Worm (Caenorhabditis elegans): ENCODE data around the gene Y39A3CL.4.

Gene Y39A3CL.4

ce11 chrIII:1818001-1818655, 40.3 kb upstream of the Y39A3CL.4 start, which contains the start of gene clp-4:
clp-4 (minus strand) TSS chrIII:1818323.
- TF ChIP-seq unc-62 (GFP tag; optimal IDR thresholded peaks at IDR 0.05) (no peak), elt-1 (tag; optimal IDR thresholded peaks at IDR 0.05; ENCODE audit: borderline replicate concordance, insufficient read depth) (peak; percentile 85), nhr-28 (tag; optimal IDR thresholded peaks at IDR 0.05) (no peak), unc-120 (tag; optimal IDR thresholded peaks at IDR 0.05; ENCODE audit: poor library complexity, severe bottlenecking) (no peak), blmp-1 (tag; optimal IDR thresholded peaks at IDR 0.05) (no peak), sem-2 (GFP tag; optimal IDR thresholded peaks at IDR 0.05) (no peak), lsy-2 (tag; optimal IDR thresholded peaks at IDR 0.05) (peak; percentile 19)

- TF ChIP-seq hlh-1 (tag; optimal IDR thresholded peaks at IDR 0.05), result no peak
- TF ChIP-seq tbx-8 (GFP tag; optimal IDR thresholded peaks at IDR 0.05), result no peak
- TF ChIP-seq cnd-1 (tag; optimal IDR thresholded peaks at IDR 0.05), result no peak
- TF ChIP-seq drap-1 (GFP tag; optimal IDR thresholded peaks at IDR 0.05), result no peak
- TF ChIP-seq nhr-12 (tag; optimal IDR thresholded peaks at IDR 0.05), result no peak
- no peak for TF ChIP-seq nhr-28 (tag; optimal IDR thresholded peaks at IDR 0.05)
- no peak for TF ChIP-seq mep-1 (tag; optimal IDR thresholded peaks at IDR 0.05)
- no peak for TF ChIP-seq ceh-83 (GFP tag; optimal IDR thresholded peaks at IDR 0.05)
- TF ChIP-seq M03D4.4 (tag; optimal IDR thresholded peaks at IDR 0.05), result no peak
- no peak for TF ChIP-seq ceh-43 (GFP tag; optimal IDR thresholded peaks at IDR 0.05)
- TF ChIP-seq ceh-39 (tag; optimal IDR thresholded peaks at IDR 0.05), result no peak
- no peak for TF ChIP-seq lin-13 (tag; optimal IDR thresholded peaks at IDR 0.05)
- TF ChIP-seq ztf-11 (tag; optimal IDR thresholded peaks at IDR 0.05), result no peak
- TF ChIP-seq nhr-237 (tag; optimal IDR thresholded peaks at IDR 0.05), result no peak
- TF ChIP-seq unc-120 (tag; optimal IDR thresholded peaks at IDR 0.05; ENCODE audit: poor library complexity, severe bottlenecking), result no peak
- TF ChIP-seq unc-39 (tag; optimal IDR thresholded peaks at IDR 0.05), result no peak
- TF ChIP-seq ces-1 (GFP tag; optimal IDR thresholded peaks at IDR 0.05), result no peak
These were observed 36.4 kb upstream of the Y39A3CL.4 start for ce11 chrIII:1814285-1814684.

- TF ChIP-seq ceh-39 (tag; optimal IDR thresholded peaks at IDR 0.05), result peak; percentile 6
These were observed 29.5 kb upstream of the Y39A3CL.4 start for ce11 chrIII:1807297-1807935.

- no peak for TF ChIP-seq ztf-11 (tag; optimal IDR thresholded peaks at IDR 0.05)
- no peak for TF ChIP-seq ceh-83 (GFP tag; optimal IDR thresholded peaks at IDR 0.05)
- TF ChIP-seq cnd-1 (tag; optimal IDR thresholded peaks at IDR 0.05), result no peak
- no peak for TF ChIP-seq mep-1 (tag; optimal IDR thresholded peaks at IDR 0.05)
- no peak for TF ChIP-seq lin-13 (tag; optimal IDR thresholded peaks at IDR 0.05)
- TF ChIP-seq mls-2 (tag; optimal IDR thresholded peaks at IDR 0.05), result no peak
These were observed 28.4 kb upstream of the Y39A3CL.4 start for ce11 chrIII:1806183-1806798.

ce11 chrIII:1805415-1806008, 27.6 kb upstream of the Y39A3CL.4 start:
- TF ChIP-seq mls-2 (tag; optimal IDR thresholded peaks at IDR 0.05), result no peak
- peak; percentile 35 for TF ChIP-seq ces-1 (GFP tag; optimal IDR thresholded peaks at IDR 0.05)

ce11 chrIII:1804477-1804876, 26.6 kb upstream of the Y39A3CL.4 start:
- TF ChIP-seq sptf-1 (tag; optimal IDR thresholded peaks at IDR 0.05) (peak; percentile 27), ces-1 (GFP tag; optimal IDR thresholded peaks at IDR 0.05) (no peak)

- TF ChIP-seq sem-2 (GFP tag; optimal IDR thresholded peaks at IDR 0.05) (no peak), ces-1 (GFP tag; optimal IDR thresholded peaks at IDR 0.05) (no peak), unc-120 (tag; optimal IDR thresholded peaks at IDR 0.05; ENCODE audit: poor library complexity, severe bottlenecking) (no peak)
These were observed 25.1 kb upstream of the Y39A3CL.4 start for ce11 chrIII:1803000-1803399.

All from whole organism, mixed stage, embryonic.